Fruit fly (Drosophila melanogaster): ENCODE measurements around the gene betaCOP.
A peak's percentile ranks its signal among the peaks of the same experiment; 100 is the strongest.

Gene betaCOP

DNA sequence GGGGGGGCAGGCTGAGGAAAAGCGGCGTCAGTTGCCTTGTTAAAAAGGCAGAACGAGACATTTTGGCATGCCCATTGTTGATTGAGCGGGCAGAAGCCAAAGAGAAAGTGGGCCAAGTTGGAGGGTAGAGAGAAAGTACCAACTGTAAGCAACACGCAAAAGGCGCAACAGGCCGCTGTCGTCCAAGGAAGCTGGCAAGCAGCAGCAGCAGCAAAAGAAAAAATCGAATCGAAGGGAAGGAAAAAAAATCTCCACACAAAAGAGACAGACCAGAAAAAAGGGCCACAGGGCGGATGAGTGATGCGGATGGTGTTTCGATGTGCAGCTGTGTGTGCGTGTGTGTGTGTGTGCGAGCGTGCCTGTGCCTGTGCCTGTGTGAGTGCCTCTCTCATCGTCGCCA, 37.4 kb downstream of the betaCOP start:
- TF ChIP-seq lilli (GFP tag; optimal IDR thresholded peaks at IDR 0.05) = no peak
- TF ChIP-seq scrt (GFP tag; optimal IDR thresholded peaks at IDR 0.05) = peak; percentile 92

DNA sequence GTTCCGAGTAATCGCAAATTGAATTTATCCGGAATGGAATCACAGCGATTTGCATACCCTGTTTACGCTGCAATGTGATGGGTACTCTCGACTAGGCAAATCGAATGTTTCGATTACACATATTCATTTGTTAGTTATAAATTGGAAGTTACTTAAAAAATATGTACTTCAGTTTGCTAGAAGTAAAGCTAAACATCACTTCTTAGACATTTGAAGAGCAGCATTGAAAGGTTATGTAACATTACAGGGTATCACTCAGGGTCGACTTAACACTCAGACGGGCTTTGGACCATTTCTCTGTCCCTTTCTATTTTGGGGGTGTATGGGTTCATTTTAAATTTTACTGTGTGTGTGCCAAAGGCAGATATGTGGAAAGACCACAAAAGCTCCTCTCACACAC, 44.0 kb downstream of the betaCOP start:
- TF ChIP-seq lab (GFP tag; optimal IDR thresholded peaks at IDR 0.05) = peak; percentile 53
- TF ChIP-seq Hey (tag; optimal IDR thresholded peaks at IDR 0.05) = no peak
- TF ChIP-seq dmrt11E (tag; optimal IDR thresholded peaks at IDR 0.05) = no peak
- no peak for TF ChIP-seq onecut (GFP tag; IDR thresholded peaks at IDR 0.05)
- no peak for TF ChIP-seq Mad (GFP tag; optimal IDR thresholded peaks at IDR 0.05)
- no peak for TF ChIP-seq CG15479 (GFP tag; optimal IDR thresholded peaks at IDR 0.05)
- TF ChIP-seq org-1 (GFP tag; optimal IDR thresholded peaks at IDR 0.05) = no peak
- TF ChIP-seq row (GFP tag; IDR thresholded peaks at IDR 0.05) = peak; percentile 52; the same call in 2 of the 3 replicates
- TF ChIP-seq Dip3 (GFP tag; optimal IDR thresholded peaks at IDR 0.05) = no peak
- TF ChIP-seq CG18619 (GFP tag; optimal IDR thresholded peaks at IDR 0.05) = no peak
- no peak for TF ChIP-seq her (GFP tag; optimal IDR thresholded peaks at IDR 0.05)
- no peak for TF ChIP-seq wek (GFP tag; optimal IDR thresholded peaks at IDR 0.05)
- TF ChIP-seq CG11247 (GFP tag; IDR thresholded peaks at IDR 0.05) = no peak
- no peak for TF ChIP-seq Oaz (GFP tag; IDR thresholded peaks at IDR 0.05)
- no peak for TF ChIP-seq BtbVII (GFP tag; optimal IDR thresholded peaks at IDR 0.05)
- TF ChIP-seq CG11504 (tag; optimal IDR thresholded peaks at IDR 0.05) = peak; percentile 54
- no peak for TF ChIP-seq klu (GFP tag; IDR thresholded peaks at IDR 0.05)
- no peak for TF ChIP-seq CG9797 (GFP tag; optimal IDR thresholded peaks at IDR 0.05)
- peak; percentile 51 for TF ChIP-seq CG2120 (GFP tag; optimal IDR thresholded peaks at IDR 0.05)
- 0 out of 2 replicates have a peak, but pooled peaks have one; percentile 30 for TF ChIP-seq CG3847 (GFP tag; IDR thresholded peaks at IDR 0.05)
- TF ChIP-seq mirr (GFP tag; optimal IDR thresholded peaks at IDR 0.05) = no peak
- TF ChIP-seq sna (GFP tag; IDR thresholded peaks at IDR 0.05; ENCODE audit: partially characterized antibody) = no peak
- TF ChIP-seq Sox100B (GFP tag; optimal IDR thresholded peaks at IDR 0.05) = no peak
- TF ChIP-seq CG13296 (GFP tag; optimal IDR thresholded peaks at IDR 0.05) = no peak
- TF ChIP-seq Nf-YC (tag; optimal IDR thresholded peaks at IDR 0.05) = no peak
- no peak for TF ChIP-seq CG17328 (GFP tag; IDR thresholded peaks at IDR 0.05)
- TF ChIP-seq jumu (GFP tag; optimal IDR thresholded peaks at IDR 0.05) = no peak
- TF ChIP-seq CG6654 (GFP tag; optimal IDR thresholded peaks at IDR 0.05) = no peak
- no peak for TF ChIP-seq MESR4 (GFP tag; optimal IDR thresholded peaks at IDR 0.05)
- 0 out of 2 replicates have a peak, but pooled peaks have one; percentile 20 for TF ChIP-seq Atf6 (GFP tag; IDR thresholded peaks at IDR 0.05)
- no peak for TF ChIP-seq CG2129 (GFP tag; IDR thresholded peaks at IDR 0.05; ENCODE audit: partially characterized antibody)
- no peak for TF ChIP-seq CHES-1-like (GFP tag; optimal IDR thresholded peaks at IDR 0.05)
- peak; percentile 48 for TF ChIP-seq Fer1 (GFP tag; optimal IDR thresholded peaks at IDR 0.05)
- TF ChIP-seq Pdp1 (GFP tag; optimal IDR thresholded peaks at IDR 0.05) = peak in 1 of 2 experiments; percentile 82
- no peak for TF ChIP-seq CG8290 (GFP tag; optimal IDR thresholded peaks at IDR 0.05)
- TF ChIP-seq CG8290 (tag; optimal IDR thresholded peaks at IDR 0.05) = peak in 1 of 2 experiments; percentile 54
- TF ChIP-seq Sox102F (GFP tag; optimal IDR thresholded peaks at IDR 0.05) = peak; percentile 33
- TF ChIP-seq CG18599 (GFP tag; optimal IDR thresholded peaks at IDR 0.05) = peak; percentile 64
- no peak for TF ChIP-seq br (optimal IDR thresholded peaks at IDR 0.05)
- peak; percentile 46 for TF ChIP-seq Ets65A (GFP tag)
- TF ChIP-seq CG1233 (GFP tag; optimal IDR thresholded peaks at IDR 0.05) = no peak
- TF ChIP-seq lola (GFP tag; optimal IDR thresholded peaks at IDR 0.05) = no peak
- TF ChIP-seq h (optimal IDR thresholded peaks at IDR 0.05) = no peak
- TF ChIP-seq p53 (GFP tag; optimal IDR thresholded peaks at IDR 0.05) = no peak
- peak; percentile 34 for TF ChIP-seq CG15269 (tag; optimal IDR thresholded peaks at IDR 0.05)
- TF ChIP-seq oc (tag; optimal IDR thresholded peaks at IDR 0.05) = no peak
- peak; percentile 11 for TF ChIP-seq CG13424 (tag; optimal IDR thresholded peaks at IDR 0.05)
- 0 out of 2 replicates have a peak, but pooled peaks have one; percentile 12 for TF ChIP-seq CG31441 (GFP tag; IDR thresholded peaks at IDR 0.05)
